Worm (Caenorhabditis elegans) whole organism, young adult: ENCODE data around the gene abu-9.
"Not testable (repeated sequence)": the region's sequence is repeated elsewhere in the genome, so short reads cannot be mapped to it uniquely, and the experiment has no call there.

Experiments
- B0035.1 ChIP-seq: sonication (generic microtip); optimal IDR thresholded peaks from 2 replicates; lab custom pipeline; 2016; ENCODE audit warnings: missing genetic modification characterization, mild to moderate bottlenecking, missing compliant biosample characterization, missing genotype, missing genetic modification reagents
- F22D6.2 ChIP-seq: sonication (generic microtip); optimal IDR thresholded peaks from 2 replicates; lab custom pipeline; 2016; ENCODE audit warnings: mild to moderate bottlenecking, missing genetic modification characterization, missing compliant biosample characterization
- F23B12.7 ChIP-seq: sonication (generic microtip); optimal IDR thresholded peaks from 2 replicates; lab custom pipeline; 2017; ENCODE audit warnings: missing genetic modification characterization, mild to moderate bottlenecking, missing compliant biosample characterization, antibody characterized with exemption, moderate library complexity; ENCODE audit not compliant: insufficient read depth
- F55B11.4 ChIP-seq: sonication (generic microtip); optimal IDR thresholded peaks from 2 replicates; lab custom pipeline; 2016; ENCODE audit warnings: missing compliant biosample characterization, missing genetic modification characterization, borderline replicate concordance; ENCODE audit not compliant: insufficient read depth
- T07F8.4 ChIP-seq: sonication (generic microtip); optimal IDR thresholded peaks from 2 replicates; lab custom pipeline; 2016; ENCODE audit warnings: mild to moderate bottlenecking, missing genetic modification characterization, moderate library complexity, missing compliant biosample characterization
- T26A5.8 ChIP-seq: sonication (generic microtip); optimal IDR thresholded peaks from 2 replicates; lab custom pipeline; 2016; ENCODE audit warnings: missing genetic modification characterization, missing compliant biosample characterization
- Y67H2A.10 ChIP-seq: fragments of 200-800 bp; sonication (Bioruptor generic); conservative IDR thresholded peaks from 2 replicates; pipeline ENCODE4 v1.3.6; 2022; ENCODE audit warnings: missing genetic modification reagents, missing genetic modification characterization, missing compliant biosample characterization
- ZK185.1 ChIP-seq: sonication (generic microtip); optimal IDR thresholded peaks from 2 replicates; lab custom pipeline; 2016; ENCODE audit warnings: mild to moderate bottlenecking, missing genetic modification characterization, missing compliant biosample characterization; ENCODE audit not compliant: poor library complexity, severe bottlenecking
- ama-1 ChIP-seq, 3 experiments: fragments of 150-350 bp in 1 of 3; sonication (generic microtip) in 2 of 3; optimal IDR thresholded peaks; 2 replicates each; lab custom pipeline; 2014 to 2018; ENCODE audit warnings: missing biosample characterization in 2 of 3, missing genetic modification characterization in 2 of 3, missing genetic modification reagents in 2 of 3
- ceh-100 ChIP-seq: fragments of 200-800 bp; sonication (Bioruptor generic); IDR thresholded peaks from 2 replicates; pipeline ENCODE4 v1.3.6; 2022; ENCODE audit warnings: missing genetic modification reagents, missing genetic modification characterization, missing compliant biosample characterization
- ceh-40 ChIP-seq: fragments of 200-800 bp; sonication (Bioruptor generic); IDR thresholded peaks from 2 replicates; pipeline ENCODE4 v1.3.6; 2022; ENCODE audit warnings: missing genetic modification characterization, missing compliant biosample characterization
- chd-7 ChIP-seq: sonication (generic microtip); optimal IDR thresholded peaks from 2 replicates; lab custom pipeline; 2016; ENCODE audit warnings: mild to moderate bottlenecking, missing genetic modification characterization, moderate library complexity, missing compliant biosample characterization
- egl-44 ChIP-seq: fragments of 200-800 bp; sonication (Bioruptor generic); IDR thresholded peaks from 2 replicates; pipeline ENCODE4 v1.3.6; 2022; ENCODE audit warnings: missing genetic modification reagents, missing genetic modification characterization, missing compliant biosample characterization
- hlh-26 ChIP-seq: fragments of 200-800 bp; sonication (Bioruptor generic); conservative IDR thresholded peaks from 2 replicates; pipeline ENCODE4 v1.3.6; 2022; ENCODE audit warnings: missing genetic modification reagents, missing genetic modification characterization, missing compliant biosample characterization
- hmg-1.2 ChIP-seq: fragments of 200-800 bp; sonication (Bioruptor generic); IDR thresholded peaks from 2 replicates; pipeline ENCODE4 v1.3.6; 2022; ENCODE audit warnings: missing genetic modification reagents, missing genetic modification characterization, missing compliant biosample characterization
- hsf-1 ChIP-seq: fragments of 200-800 bp; sonication (Bioruptor generic); IDR thresholded peaks from 2 replicates; pipeline ENCODE4 v1.3.6; 2022; ENCODE audit warnings: missing genetic modification reagents, missing genetic modification characterization, missing compliant biosample characterization
- let-526 ChIP-seq: fragments of 200-800 bp; sonication (Bioruptor generic); IDR thresholded peaks from 2 replicates; pipeline ENCODE4 v1.3.6; 2022; ENCODE audit warnings: missing genetic modification reagents, missing genetic modification characterization, missing compliant biosample characterization
- lsy-27 ChIP-seq: sonication (generic microtip); optimal IDR thresholded peaks from 2 replicates; lab custom pipeline; 2017; ENCODE audit warnings: missing genetic modification characterization, mild to moderate bottlenecking, missing compliant biosample characterization, antibody characterized with exemption, missing genotype, borderline replicate concordance; ENCODE audit not compliant: insufficient read depth
- nhr-179 ChIP-seq: sonication (generic microtip); optimal IDR thresholded peaks from 2 replicates; lab custom pipeline; 2016; ENCODE audit warnings: mild to moderate bottlenecking, missing genetic modification characterization, missing compliant biosample characterization
- pbrm-1 ChIP-seq: fragments of 200-800 bp; sonication (Bioruptor generic); IDR thresholded peaks from 2 replicates; pipeline ENCODE4 v1.3.6; 2022; ENCODE audit warnings: missing genetic modification reagents, missing genetic modification characterization, missing compliant biosample characterization
- rcor-1 ChIP-seq: fragments of 200-800 bp; sonication (Bioruptor generic); IDR thresholded peaks from 2 replicates; pipeline ENCODE4 v1.3.6; 2022; ENCODE audit warnings: missing genetic modification reagents, missing genetic modification characterization, missing compliant biosample characterization
- rec-8 ChIP-seq, 2 experiments: sonication (generic microtip); optimal IDR thresholded peaks; 2 replicates each; lab custom pipeline; 2016; ENCODE audit warnings: mild to moderate bottlenecking in 2 of 2, missing genetic modification characterization in 2 of 2, missing genetic modification reagents in 2 of 2, missing genotype in 2 of 2, missing biosample characterization in 1 of 2, missing compliant biosample characterization in 1 of 2, moderate library complexity in 1 of 2
- repo-1 ChIP-seq: sonication (generic microtip); optimal IDR thresholded peaks from 2 replicates; lab custom pipeline; 2017; ENCODE audit warnings: mild to moderate bottlenecking, missing genetic modification characterization, missing compliant biosample characterization
- rpc-1 ChIP-seq, 2 experiments: fragments of 150-350 bp in 1 of 2; sonication (generic microtip) in 1 of 2; optimal IDR thresholded peaks; 2 replicates each; lab custom pipeline; 2014 to 2018; ENCODE audit warnings: missing biosample characterization in 1 of 2, missing genetic modification characterization in 1 of 2, missing genetic modification reagents in 1 of 2, missing genotype in 1 of 2
- sea-2 ChIP-seq: fragments of 200-800 bp; sonication (Bioruptor generic); IDR thresholded peaks from 2 replicates; pipeline ENCODE4 v1.3.6; 2022; ENCODE audit warnings: missing genetic modification characterization, missing compliant biosample characterization
- snpc-1.1 ChIP-seq: sonication (generic microtip); optimal IDR thresholded peaks from 2 replicates; lab custom pipeline; 2017; ENCODE audit warnings: missing genetic modification characterization, mild to moderate bottlenecking, missing compliant biosample characterization, antibody characterized with exemption, moderate library complexity, missing genotype, missing genetic modification reagents; ENCODE audit not compliant: insufficient read depth
- somi-1 ChIP-seq: fragments of 200-800 bp; sonication (Bioruptor generic); optimal IDR thresholded peaks from 2 replicates; lab custom pipeline; 2018; ENCODE audit warnings: mild to moderate bottlenecking, missing genetic modification characterization, missing compliant biosample characterization
- tbp1 ChIP-seq: fragments of 200-800 bp; sonication (Bioruptor generic); optimal IDR thresholded peaks from 2 replicates; lab custom pipeline; 2018; ENCODE audit warnings: mild to moderate bottlenecking, missing genetic modification characterization, missing compliant biosample characterization
- unc-130 ChIP-seq: sonication (generic microtip); optimal IDR thresholded peaks from 2 replicates; lab custom pipeline; 2016; ENCODE audit warnings: missing genetic modification reagents, missing genetic modification characterization, missing compliant biosample characterization
- unc-62 ChIP-seq: fragments of 150-350 bp; optimal IDR thresholded peaks from 2 replicates; lab custom pipeline; 2014; ENCODE audit warnings: missing biosample characterization, missing genetic modification reagents, missing genetic modification characterization
- ztf-22 ChIP-seq: fragments of 200-800 bp; sonication (Bioruptor generic); optimal IDR thresholded peaks from 2 replicates; lab custom pipeline; 2018; ENCODE audit warnings: mild to moderate bottlenecking, missing genetic modification characterization, moderate library complexity, missing compliant biosample characterization
- ztf-25 ChIP-seq: fragments of 200-800 bp; sonication (Bioruptor generic); IDR thresholded peaks from 2 replicates; pipeline ENCODE4 v1.3.6; 2022; ENCODE audit warnings: missing genetic modification reagents, missing genetic modification characterization, missing compliant biosample characterization
- ztf-26 ChIP-seq: sonication (generic microtip); optimal IDR thresholded peaks from 2 replicates; lab custom pipeline; 2017; ENCODE audit warnings: missing genetic modification characterization, missing compliant biosample characterization
- ztf-6 ChIP-seq: fragments of 200-800 bp; sonication (Bioruptor generic); IDR thresholded peaks from 2 replicates; pipeline ENCODE4 v1.3.6; 2022; ENCODE audit warnings: missing genetic modification reagents, missing genetic modification characterization, missing compliant biosample characterization

The abu-9 gene

DNA sequence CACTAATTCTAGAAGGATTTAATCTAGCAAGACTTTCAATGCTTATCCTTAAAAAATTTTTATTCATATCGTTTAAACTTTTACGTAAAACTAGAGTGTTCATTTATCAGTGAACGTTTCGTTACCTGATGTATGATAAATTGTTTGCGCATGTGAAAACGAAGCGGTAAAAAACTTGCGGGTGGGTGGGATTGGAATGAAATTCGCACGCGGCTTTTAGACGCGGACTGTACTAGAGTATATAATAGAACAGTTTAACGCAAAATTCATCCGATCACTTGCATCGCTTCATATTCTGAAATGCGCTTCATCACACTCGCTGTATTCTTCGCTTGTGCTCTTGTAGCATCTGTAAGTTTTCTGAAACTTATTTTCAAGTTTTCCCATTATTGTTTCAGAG lies at the start of gene abu-9:
Gene abu-9, plus strand, starts transcription at position 301 of the 400 bp plus-strand sequence.
- not testable (repeated sequence) for TF ChIP-seq ztf-22 (GFP tag; lab: Kevin White, UChicago); ama-1 (optimal IDR thresholded peaks at IDR 0.05; lab: Kevin White, UChicago); ama-1 (GFP tag; optimal IDR thresholded peaks at IDR 0.05; lab: Kevin White, UChicago); unc-130 (GFP tag; lab: Kevin White, UChicago)

DNA sequence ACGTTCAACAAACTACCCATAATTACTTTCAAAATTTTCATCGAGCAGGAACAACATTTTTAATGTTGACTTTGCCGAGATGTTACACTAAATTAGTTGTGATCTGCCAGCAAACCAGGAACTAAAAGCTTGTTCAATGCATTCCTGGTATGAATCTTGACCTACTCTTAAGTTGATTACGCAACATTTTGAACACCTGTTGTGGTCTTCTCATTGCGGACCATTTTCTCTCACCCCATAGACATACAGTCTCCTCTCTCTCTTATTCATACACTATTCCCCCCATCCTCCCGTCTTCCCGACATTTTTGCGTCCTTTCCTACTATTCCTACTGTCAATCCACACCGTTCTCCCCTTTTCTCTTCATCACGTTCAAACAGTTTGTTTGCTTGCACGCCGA lies 48.4 kb upstream of the abu-9 start:
- TF ChIP-seq rcor-1, result no peak
- no peak for TF ChIP-seq hlh-26 (GFP tag; lab: Robert Waterston, UW)
- no peak for TF ChIP-seq ztf-26
- TF ChIP-seq chd-7 (tag; lab: Kevin White, UChicago), result no peak
- no peak for TF ChIP-seq ceh-40 (GFP tag; lab: Robert Waterston, UW)
- no peak for TF ChIP-seq lsy-27 (tag; lab: Kevin White, UChicago)
- TF ChIP-seq nhr-179 (tag; lab: Kevin White, UChicago), result no peak
- no peak for TF ChIP-seq snpc-1.1 (tag; lab: Kevin White, UChicago)
- no peak for TF ChIP-seq tbp1 (GFP tag; lab: Kevin White, UChicago)
- no peak for TF ChIP-seq sea-2 (GFP tag; lab: Robert Waterston, UW)

DNA sequence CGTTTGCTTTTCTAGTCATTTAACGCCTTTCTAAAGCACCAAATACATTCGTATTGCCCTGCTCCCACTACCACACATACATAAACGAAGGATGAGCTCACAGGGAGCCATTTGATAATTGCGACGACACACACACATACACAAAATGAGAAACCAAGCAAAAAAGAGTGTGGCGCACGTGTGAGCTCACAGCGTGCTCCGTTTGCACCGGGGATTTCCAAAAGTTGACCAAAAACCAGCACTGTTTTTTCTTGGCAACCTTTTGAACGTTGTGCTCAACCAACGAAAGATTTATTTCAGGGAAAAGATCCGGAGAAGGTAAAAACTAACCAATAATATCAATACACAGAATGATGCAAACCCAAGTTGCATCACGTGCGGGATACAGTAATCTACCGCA lies 47.0 kb upstream of the abu-9 start, which contains the start of gene ksr-1:
Gene ksr-1, plus strand, starts transcription at position 301 of the 400 bp plus-strand sequence.
- TF ChIP-seq F23B12.7 (tag; lab: Kevin White, UChicago), result no peak

DNA sequence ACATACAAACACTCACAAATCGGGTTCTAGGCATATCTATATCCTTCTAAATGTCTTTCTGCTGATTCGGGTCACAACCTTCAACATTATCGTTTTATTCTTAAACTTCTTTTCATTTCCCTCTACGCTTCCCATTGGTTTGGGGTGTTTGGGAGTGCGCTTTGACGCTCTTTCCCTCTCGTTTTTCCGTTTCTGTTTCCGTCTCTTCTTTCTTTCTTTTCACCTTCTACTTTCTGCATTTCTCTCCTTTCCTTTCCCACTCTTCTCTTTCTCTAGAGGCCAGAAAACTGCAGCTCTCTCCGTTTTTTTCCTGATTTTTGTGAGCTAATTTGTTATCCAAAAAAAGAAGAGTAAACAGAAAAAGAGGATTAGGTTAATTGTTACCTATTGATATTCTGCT lies 45.6 kb upstream of the abu-9 start:
- TF ChIP-seq F55B11.4 (tag; lab: Kevin White, UChicago), result no peak
- no peak for TF ChIP-seq hmg-1.2 (GFP tag; lab: Robert Waterston, UW)
- TF ChIP-seq hsf-1 (GFP tag; lab: Robert Waterston, UW), result no peak
- no peak for TF ChIP-seq ztf-25 (GFP tag; lab: Robert Waterston, UW)
- TF ChIP-seq Y67H2A.10, result no peak
- TF ChIP-seq ceh-100 (GFP tag; lab: Robert Waterston, UW), result no peak
- no peak for TF ChIP-seq ztf-26
- TF ChIP-seq T07F8.4 (tag; lab: Kevin White, UChicago), result no peak
- TF ChIP-seq B0035.1 (tag; lab: Kevin White, UChicago), result no peak
- TF ChIP-seq egl-44, result no peak
- no peak for TF ChIP-seq somi-1
- TF ChIP-seq, all 124 proteins: peak for 0

DNA sequence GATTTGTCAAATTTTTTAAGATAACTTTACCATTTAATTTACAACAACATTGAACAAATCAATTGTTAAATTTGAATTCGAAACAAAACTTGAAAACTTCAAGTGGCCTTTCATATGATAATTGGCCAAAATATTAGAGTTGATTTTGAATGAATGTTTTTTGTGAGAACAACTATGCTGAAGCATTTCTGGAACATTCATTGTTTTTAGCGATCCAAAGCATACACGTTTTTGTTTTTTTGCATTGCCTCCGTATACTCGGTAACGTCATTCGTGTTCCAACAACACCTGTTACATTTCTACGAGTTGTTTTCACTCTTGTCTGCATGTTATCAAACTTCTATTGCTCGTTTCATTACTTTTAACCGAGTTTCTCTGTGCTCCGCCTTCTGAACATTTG lies 44.9 kb upstream of the abu-9 start:
- TF ChIP-seq let-526 (GFP tag; lab: Robert Waterston, UW) (no peak), ztf-26 (no peak)

DNA sequence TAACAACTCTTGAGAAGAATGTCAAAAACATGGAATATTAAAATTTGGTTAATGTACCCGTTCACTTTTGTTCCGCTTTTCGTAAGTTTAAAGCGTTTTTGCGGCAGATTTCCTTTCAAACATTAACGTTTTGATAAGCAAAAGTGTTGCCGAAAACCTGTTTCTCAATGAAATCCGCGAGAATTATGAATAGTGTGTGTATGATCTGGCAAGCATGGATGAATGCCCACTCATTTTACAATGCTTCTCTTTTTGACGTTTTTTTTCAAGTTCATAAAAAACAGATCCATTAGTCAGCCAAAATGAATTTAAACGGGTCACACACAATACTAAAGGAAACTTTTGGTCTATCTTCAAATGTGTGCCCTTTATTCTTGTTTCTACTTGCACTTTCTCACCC lies 37.9 kb upstream of the abu-9 start:
- TF ChIP-seq repo-1 (tag; lab: Kevin White, UChicago), result no peak
- no peak for TF ChIP-seq ztf-6 (GFP tag; lab: Robert Waterston, UW)
- no peak for TF ChIP-seq T26A5.8 (tag; lab: Kevin White, UChicago)
- no peak for TF ChIP-seq rpc-1 (optimal IDR thresholded peaks at IDR 0.05; lab: Kevin White, UChicago)
- no peak for TF ChIP-seq rpc-1 (tag; optimal IDR thresholded peaks at IDR 0.05; lab: Kevin White, UChicago)
- TF ChIP-seq pbrm-1, result no peak
- no peak for TF ChIP-seq unc-62
- no peak for TF ChIP-seq rec-8 (tag; optimal IDR thresholded peaks at IDR 0.05; lab: Kevin White, UChicago)
- no peak for TF ChIP-seq F22D6.2
- TF ChIP-seq ZK185.1 (tag; lab: Kevin White, UChicago), result no peak
